Worm (Caenorhabditis elegans) whole organism, L4 larva: ENCODE data around the gene klp-17.
"Not testable (repeated sequence)": the region's sequence is repeated elsewhere in the genome, so short reads cannot be mapped to it uniquely, and the experiment has no call there.

ENCODE experiments used
- arid-1 ChIP-seq: fragments of 200-800 bp; sonication (Bioruptor generic); conservative IDR thresholded peaks from 2 replicates; pipeline ENCODE4 v1.3.6; 2022; ENCODE audit warnings: missing genetic modification reagents, missing genetic modification characterization, missing compliant biosample characterization
- attf-4 ChIP-seq: sonication (generic microtip); optimal IDR thresholded peaks from 3 replicates; lab custom pipeline; 2017; ENCODE audit warnings: missing biosample characterization, missing genetic modification characterization
- ceh-28 ChIP-seq: fragments of 150-350 bp; optimal IDR thresholded peaks from 2 replicates; lab custom pipeline; 2014; ENCODE audit warnings: missing biosample characterization, missing genetic modification reagents, missing genetic modification characterization
- dmd-9 ChIP-seq: fragments of 200-800 bp; sonication (Bioruptor generic); IDR thresholded peaks from 2 replicates; pipeline ENCODE4 v1.3.6; 2022; ENCODE audit warnings: missing genetic modification reagents, missing genetic modification characterization, missing compliant biosample characterization
- hlh-30 ChIP-seq: sonication (generic microtip); optimal IDR thresholded peaks from 2 replicates; lab custom pipeline; 2017; ENCODE audit warnings: antibody characterized with exemption, mild to moderate bottlenecking, missing genetic modification characterization, missing compliant biosample characterization; ENCODE audit not compliant: insufficient read depth
- lsy-2 ChIP-seq, 2 experiments: fragments of 150-350 bp in 1 of 2; sonication (generic microtip) in 1 of 2; optimal IDR thresholded peaks; 2 replicates each; lab custom pipeline; 2014 to 2017; ENCODE audit warnings: missing biosample characterization in 2 of 2, missing genetic modification characterization in 2 of 2
- nhr-11 ChIP-seq: fragments of 150-350 bp; optimal IDR thresholded peaks from 2 replicates; lab custom pipeline; 2014; ENCODE audit warnings: missing biosample characterization, missing genetic modification characterization
- pha-4 ChIP-seq, 2 experiments: fragments of 150-350 bp in 1 of 2; fragments of 200-800 bp in 1 of 2; sonication (Bioruptor generic) in 1 of 2; IDR thresholded peaks in 1 of 2; optimal IDR thresholded peaks in 1 of 2; 2 replicates each; pipeline versions ENCODE4 v1.3.6 to Lab custom; 2014 to 2022; ENCODE audit warnings: missing genetic modification characterization in 2 of 2, missing genetic modification reagents in 2 of 2, missing biosample characterization in 1 of 2, missing compliant biosample characterization in 1 of 2
- ztf-11 ChIP-seq: fragments of 150-350 bp; optimal IDR thresholded peaks from 2 replicates; lab custom pipeline; 2014; ENCODE audit warnings: missing biosample characterization, missing genetic modification characterization

- not testable (repeated sequence) for TF ChIP-seq attf-4 (tag; lab: Kevin White, UChicago); nhr-11; lsy-2 (tag; optimal IDR thresholded peaks at IDR 0.05; lab: Kevin White, UChicago); hlh-30 (tag; lab: Kevin White, UChicago); ceh-28; ztf-11 (tag; lab: Kevin White, UChicago); pha-4 (GFP tag; IDR thresholded peaks at IDR 0.05; lab: Robert Waterston, UW); pha-4 (tag; optimal IDR thresholded peaks at IDR 0.05; lab: Kevin White, UChicago); dmd-9 (GFP tag; lab: Robert Waterston, UW); arid-1 (GFP tag; lab: Robert Waterston, UW)
These were observed 25.0 kb downstream of the klp-17 start, which contains the start of gene ebp-2 for ce11 chrII:11442425-11442824.
